Fruit fly (Drosophila melanogaster) whole organism, embryonic: ENCODE results near the gene Tti1.

Experiments used
- Adf1 ChIP-seq: fragments of 200-800 bp; sonication (Bioruptor generic); IDR thresholded peaks from 2 replicates; pipeline ENCODE4 v1.3.6; 2022; ENCODE audit warnings: missing biosample characterization, missing genetic modification characterization
- Asciz ChIP-seq: fragments of 200-800 bp; sonication (Bioruptor generic); optimal IDR thresholded peaks from 2 replicates; lab custom pipeline; 2017; ENCODE audit warnings: missing biosample characterization, mild to moderate bottlenecking, missing genetic modification characterization, missing genetic modification reagents
- Atf3 ChIP-seq: fragments of 200-800 bp; sonication (Bioruptor generic); optimal IDR thresholded peaks from 3 replicates; lab custom pipeline; 2016; ENCODE audit warnings: missing biosample characterization, missing genetic modification characterization
- B-H1 ChIP-seq: fragments of 200-800 bp; sonication (Bioruptor generic); IDR thresholded peaks from 3 replicates; pipeline ENCODE4 v1.3.6; 2022; ENCODE audit warnings: missing biosample characterization, missing genetic modification characterization
- CG10321 ChIP-seq: fragments of 200-800 bp; sonication (Bioruptor generic); IDR thresholded peaks from 2 replicates; pipeline ENCODE4 v1.3.6; 2022; ENCODE audit warnings: missing biosample characterization, missing genetic modification characterization
- CG12219 ChIP-seq: fragments of 200-800 bp; sonication (Bioruptor generic); optimal IDR thresholded peaks from 3 replicates; lab custom pipeline; 2018; ENCODE audit warnings: missing biosample characterization, mild to moderate bottlenecking, missing genetic modification characterization
- CG13123 ChIP-seq: fragments of 200-800 bp; sonication (Bioruptor generic); optimal IDR thresholded peaks from 2 replicates; lab custom pipeline; 2016; ENCODE audit warnings: missing biosample characterization, missing genetic modification characterization
- CG14710 ChIP-seq: fragments of 200-800 bp; sonication (Bioruptor generic); optimal IDR thresholded peaks from 3 replicates; lab custom pipeline; 2019; ENCODE audit warnings: missing biosample characterization, mild to moderate bottlenecking, missing genetic modification characterization, moderate library complexity
- CG17361 ChIP-seq: fragments of 200-800 bp; sonication (Bioruptor generic); IDR thresholded peaks from 3 replicates; pipeline ENCODE4 v1.3.6; 2022; ENCODE audit warnings: missing biosample characterization, missing genetic modification characterization
- CG17912 ChIP-seq: fragments of 200-800 bp; sonication (Bioruptor generic); optimal IDR thresholded peaks from 2 replicates; lab custom pipeline; 2018; ENCODE audit warnings: missing biosample characterization, mild to moderate bottlenecking, missing genetic modification characterization
- CG30403 ChIP-seq: fragments of 200-800 bp; sonication (Bioruptor generic); optimal IDR thresholded peaks from 3 replicates; lab custom pipeline; 2016; ENCODE audit warnings: missing biosample characterization, missing genetic modification characterization
- CG31388 ChIP-seq: fragments of 200-800 bp; sonication (Bioruptor generic); optimal IDR thresholded peaks from 2 replicates; lab custom pipeline; 2016; ENCODE audit warnings: missing biosample characterization, missing genetic modification characterization
- CG31441 ChIP-seq: fragments of 200-800 bp; sonication (Bioruptor generic); IDR thresholded peaks from 2 replicates; pipeline ENCODE4 v1.3.6; 2022; ENCODE audit warnings: missing biosample characterization, missing genetic modification characterization
- CG3726 ChIP-seq: fragments of 200-800 bp; sonication (Bioruptor generic); IDR thresholded peaks from 3 replicates; pipeline ENCODE4, ENCODE4 v1.3.6; 2022; ENCODE audit warnings: missing biosample characterization, missing genetic modification characterization
- CG3995 ChIP-seq: fragments of 200-800 bp; sonication (Bioruptor generic); optimal IDR thresholded peaks from 3 replicates; lab custom pipeline; 2016; ENCODE audit warnings: missing biosample characterization, missing genetic modification characterization
- CG4730 ChIP-seq: fragments of 200-800 bp; sonication (Bioruptor generic); IDR thresholded peaks from 2 replicates; pipeline ENCODE4 v1.3.6; 2022; ENCODE audit warnings: missing biosample characterization, missing genetic modification characterization
- CG6272 ChIP-seq: fragments of 200-800 bp; sonication (Bioruptor generic); IDR thresholded peaks from 2 replicates; pipeline ENCODE4 v1.3.6; 2022; ENCODE audit warnings: missing biosample characterization, missing genetic modification characterization
- CG7357 ChIP-seq: fragments of 200-800 bp; sonication (Bioruptor generic); IDR thresholded peaks from 3 replicates; pipeline ENCODE4 v1.3.6; 2022; ENCODE audit warnings: missing biosample characterization, missing genetic modification characterization
- CG7556 ChIP-seq: fragments of 200-800 bp; sonication (Bioruptor generic); optimal IDR thresholded peaks from 2 replicates; lab custom pipeline; 2017; ENCODE audit warnings: missing biosample characterization, mild to moderate bottlenecking, missing genetic modification characterization
- CG9932 ChIP-seq: fragments of 200-800 bp; sonication (Bioruptor generic); IDR thresholded peaks from 2 replicates; pipeline ENCODE4 v1.3.6; 2022; ENCODE audit warnings: missing biosample characterization, missing genetic modification characterization
- Dad ChIP-seq: fragments of 200-800 bp; sonication (Bioruptor generic); optimal IDR thresholded peaks from 3 replicates; lab custom pipeline; 2016; ENCODE audit warnings: missing biosample characterization, missing genetic modification characterization
- Dfd ChIP-seq, 2 experiments: fragments of >200 bp; optimal IDR thresholded peaks; 2 replicates each; lab custom pipeline; 2017; ENCODE audit warnings: missing biosample characterization in 2 of 2, missing genetic modification characterization in 2 of 2
- Dip2 ChIP-seq: fragments of 200-800 bp; sonication (Bioruptor generic); IDR thresholded peaks from 2 replicates; pipeline ENCODE4 v1.3.6; 2022; ENCODE audit warnings: missing biosample characterization, missing genetic modification characterization
- Doc3 ChIP-seq: fragments of 200-800 bp; sonication (Bioruptor generic); IDR thresholded peaks from 3 replicates; pipeline ENCODE4 v1.3.6; 2022; ENCODE audit warnings: missing biosample characterization, missing genetic modification characterization; ENCODE audit not compliant: partially characterized antibody
- Drgx ChIP-seq: fragments of 200-800 bp; sonication (Bioruptor generic); IDR thresholded peaks from 2 replicates; pipeline ENCODE4 v1.3.6; 2022; ENCODE audit warnings: missing biosample characterization, missing genetic modification characterization
- Ets97D ChIP-seq: fragments of 200-800 bp; sonication (Bioruptor generic); optimal IDR thresholded peaks from 3 replicates; lab custom pipeline; 2016; ENCODE audit warnings: missing biosample characterization, missing genetic modification characterization
- HLH3B ChIP-seq: fragments of 200-800 bp; sonication (Bioruptor generic); IDR thresholded peaks from 2 replicates; pipeline ENCODE4 v1.3.6; 2022; ENCODE audit warnings: missing biosample characterization, missing genetic modification characterization
- HLHmδ ChIP-seq: fragments of 200-800 bp; sonication (Bioruptor generic); optimal IDR thresholded peaks from 2 replicates; lab custom pipeline; 2018; ENCODE audit warnings: missing biosample characterization, mild to moderate bottlenecking, missing genetic modification characterization, moderate library complexity
- MESR4 ChIP-seq: fragments of 200-800 bp; sonication (Bioruptor generic); optimal IDR thresholded peaks from 2 replicates; lab custom pipeline; 2018; ENCODE audit warnings: missing biosample characterization, mild to moderate bottlenecking, missing genetic modification characterization, moderate library complexity
- Max ChIP-seq: fragments of 200-800 bp; sonication (Bioruptor generic); optimal IDR thresholded peaks from 2 replicates; lab custom pipeline; 2016; ENCODE audit warnings: missing biosample characterization, mild to moderate bottlenecking, missing genetic modification characterization
- Scr ChIP-seq: fragments of 200-800 bp; sonication (Bioruptor generic); IDR thresholded peaks from 2 replicates; pipeline ENCODE4 v1.3.6; 2022; ENCODE audit warnings: missing biosample characterization, missing genetic modification characterization; ENCODE audit not compliant: partially characterized antibody
- Ssrp ChIP-seq: fragments of 200-800 bp; sonication (Bioruptor generic); optimal IDR thresholded peaks from 2 replicates; lab custom pipeline; 2018; ENCODE audit warnings: missing biosample characterization, mild to moderate bottlenecking, missing genetic modification characterization, moderate library complexity
- bbx ChIP-seq: fragments of 200-800 bp; sonication (Bioruptor generic); IDR thresholded peaks from 2 replicates; pipeline ENCODE4 v1.3.6; 2022; ENCODE audit warnings: missing biosample characterization, missing genetic modification characterization; ENCODE audit not compliant: partially characterized antibody
- bsh ChIP-seq, 2 experiments: fragments of 200-800 bp; sonication (Bioruptor generic); optimal IDR thresholded peaks; 2 replicates each; lab custom pipeline; 2017 to 2018; ENCODE audit warnings: mild to moderate bottlenecking in 2 of 2, missing biosample characterization in 2 of 2, missing genetic modification characterization in 2 of 2, moderate library complexity in 1 of 2
- chif ChIP-seq, 2 experiments: fragments of 200-800 bp; sonication (Bioruptor generic); optimal IDR thresholded peaks; 3 replicates each; lab custom pipeline; 2016; ENCODE audit warnings: missing biosample characterization in 2 of 2, missing genetic modification characterization in 2 of 2
- da ChIP-seq: fragments of 200-800 bp; sonication (Bioruptor generic); optimal IDR thresholded peaks from 2 replicates; lab custom pipeline; 2016; ENCODE audit warnings: missing biosample characterization, missing genetic modification characterization
- dati ChIP-seq: fragments of 200-800 bp; sonication (Bioruptor generic); IDR thresholded peaks from 2 replicates; pipeline ENCODE4 v1.3.6; 2022; ENCODE audit warnings: missing biosample characterization, missing genetic modification characterization
- dysf ChIP-seq: fragments of 200-800 bp; sonication (Bioruptor generic); IDR thresholded peaks from 3 replicates; pipeline ENCODE4 v1.3.6; 2022; ENCODE audit warnings: missing biosample characterization, missing genetic modification characterization
- eyg ChIP-seq: fragments of 200-800 bp; sonication (Bioruptor generic); optimal IDR thresholded peaks from 3 replicates; lab custom pipeline; 2016; ENCODE audit warnings: missing biosample characterization, missing genetic modification characterization
- gce ChIP-seq: fragments of 200-800 bp; sonication (Bioruptor generic); IDR thresholded peaks from 3 replicates; pipeline ENCODE4 v1.3.6; 2022; ENCODE audit warnings: missing biosample characterization, missing genetic modification characterization
- kay ChIP-seq: fragments of 200-800 bp; sonication (Bioruptor generic); optimal IDR thresholded peaks from 2 replicates; lab custom pipeline; 2016; ENCODE audit warnings: missing biosample characterization, missing genetic modification characterization
- knrl ChIP-seq: fragments of 200-800 bp; sonication (Bioruptor generic); IDR thresholded peaks from 3 replicates; pipeline ENCODE4 v1.3.6; 2022; ENCODE audit warnings: missing biosample characterization, missing genetic modification characterization; ENCODE audit not compliant: partially characterized antibody
- lilli ChIP-seq: fragments of 200-800 bp; sonication (Bioruptor generic); optimal IDR thresholded peaks from 3 replicates; lab custom pipeline; 2016; ENCODE audit warnings: missing biosample characterization, missing genetic modification characterization
- lmd ChIP-seq: fragments of 200-800 bp; sonication (Bioruptor generic); IDR thresholded peaks from 2 replicates; pipeline ENCODE4 v1.3.6; 2022; ENCODE audit warnings: missing biosample characterization, missing genetic modification characterization
- run ChIP-seq: fragments of 200-800 bp; sonication (Bioruptor generic); optimal IDR thresholded peaks from 3 replicates; lab custom pipeline; 2018; ENCODE audit warnings: missing biosample characterization, mild to moderate bottlenecking, missing genetic modification characterization
- salm ChIP-seq: fragments of 200-800 bp; sonication (Bioruptor generic); optimal IDR thresholded peaks from 2 replicates; lab custom pipeline; 2018; ENCODE audit warnings: missing biosample characterization, mild to moderate bottlenecking, missing genetic modification characterization
- sens-2 ChIP-seq: fragments of 200-800 bp; sonication (Bioruptor generic); IDR thresholded peaks from 2 replicates; pipeline ENCODE4 v1.3.6; 2022; ENCODE audit warnings: missing biosample characterization, missing genetic modification characterization
- twi ChIP-seq: fragments of 200-800 bp; optimal IDR thresholded peaks from 2 replicates; lab custom pipeline; 2019; ENCODE audit warnings: missing biosample characterization, mild to moderate bottlenecking, missing genetic modification characterization, moderate library complexity
- usp ChIP-seq: fragments of >200 bp; optimal IDR thresholded peaks from 2 replicates; lab custom pipeline; 2017; ENCODE audit warnings: missing biosample characterization, missing genetic modification characterization
- wor ChIP-seq: fragments of 200-800 bp; sonication (Bioruptor generic); IDR thresholded peaks from 2 replicates; pipeline ENCODE4 v1.3.6; 2022; ENCODE audit warnings: missing biosample characterization, missing genetic modification characterization
- zf30C ChIP-seq: fragments of 200-800 bp; sonication (Bioruptor generic); optimal IDR thresholded peaks from 3 replicates; lab custom pipeline; 2018; ENCODE audit warnings: missing biosample characterization, mild to moderate bottlenecking, missing genetic modification characterization

Tti1 gene

DNA sequence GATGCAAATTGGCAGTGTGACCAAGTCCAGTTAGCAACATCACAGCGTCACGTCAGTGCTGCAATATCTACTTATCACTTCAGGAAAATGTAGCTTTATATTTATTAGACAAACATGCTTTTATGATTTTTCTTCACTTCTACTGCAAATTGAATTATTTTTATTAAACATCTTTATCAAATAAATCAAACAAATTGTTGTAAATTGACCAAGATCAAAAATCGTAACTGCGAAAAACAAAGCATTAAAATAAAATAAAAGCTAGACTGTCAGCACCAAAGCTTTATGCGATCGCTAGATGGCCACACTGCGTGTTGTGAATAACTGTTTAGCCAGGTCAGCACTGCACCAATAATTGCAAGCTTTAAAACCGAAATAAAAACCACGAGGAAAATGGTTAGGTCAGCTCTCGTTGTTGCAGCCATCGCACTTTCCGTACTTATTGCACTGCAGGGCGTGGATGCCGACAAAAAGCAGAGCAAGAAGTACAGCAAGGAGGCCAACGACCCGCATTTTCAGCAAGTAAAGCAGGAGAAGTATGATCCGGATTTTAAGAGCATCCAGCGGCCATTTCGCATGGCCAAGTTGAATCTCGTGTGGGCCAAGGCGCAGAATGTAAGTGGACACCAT lies 36.8 kb upstream of the Tti1 start, which contains the start of the genes CG12945 and CG8507 (continued):
- TF ChIP-seq CG31441 (GFP tag; lab: Robert Waterston, UW) (no peak), run (tag; lab: Kevin White, UChicago) (no peak), gce (GFP tag; lab: Robert Waterston, UW) (no peak), Scr (GFP tag; lab: Robert Waterston, UW) (no peak), CG17361 (GFP tag; lab: Robert Waterston, UW) (peak; percentile 69), CG3995 (GFP tag; lab: Kevin White, UChicago) (peak; percentile 88), B-H1 (GFP tag; lab: Robert Waterston, UW) (no peak), lilli (GFP tag; lab: Kevin White, UChicago) (peak; percentile 63), CG14710 (tag; lab: Kevin White, UChicago) (peak; percentile 70), Drgx (GFP tag; lab: Robert Waterston, UW) (no peak), CG9932 (GFP tag; lab: Robert Waterston, UW) (peak; percentile 67), CG31388 (GFP tag; lab: Kevin White, UChicago) (no peak), Dad (peak; percentile 26), Atf3 (GFP tag; lab: Kevin White, UChicago) (no peak), HLHmδ (no peak), dysf (peak; percentile 34; the same call in 1 of the 3 replicates), chif (GFP tag; optimal IDR thresholded peaks at IDR 0.05; lab: Kevin White, UChicago) (peak in 1 of 2 experiments; percentile 37), CG12219 (GFP tag; lab: Kevin White, UChicago) (no peak), knrl (GFP tag; lab: Robert Waterston, UW) (no peak), Ets97D (GFP tag; lab: Kevin White, UChicago) (peak; percentile 44), Doc3 (GFP tag; lab: Robert Waterston, UW) (no peak), salm (no peak), CG6272 (no peak), twi (tag; lab: Kevin White, UChicago) (no peak), Dfd (GFP tag; optimal IDR thresholded peaks at IDR 0.05; lab: Kevin White, UChicago) (no peak), CG7556 (GFP tag; lab: Kevin White, UChicago) (no peak), bsh (GFP tag; optimal IDR thresholded peaks at IDR 0.05; lab: Kevin White, UChicago) (peak in 1 of 2 experiments; percentile 20), da (no peak), Ssrp (tag; lab: Kevin White, UChicago) (peak; percentile 28), Max (GFP tag; lab: Kevin White, UChicago) (peak; percentile 63), zf30C (no peak), CG7357 (GFP tag; lab: Robert Waterston, UW) (no peak), dati (GFP tag; lab: Robert Waterston, UW) (no peak), lmd (GFP tag; lab: Robert Waterston, UW) (peak; percentile 51; the same call in 1 of the 2 replicates), Dip2 (GFP tag; lab: Robert Waterston, UW) (no peak), MESR4 (GFP tag; lab: Kevin White, UChicago) (no peak), bbx (GFP tag; lab: Robert Waterston, UW) (0 out of 2 replicates have a peak, but pooled peaks have one; percentile 18), wor (no peak), eyg (no peak), kay (peak; percentile 21), usp (no peak), Adf1 (GFP tag; lab: Robert Waterston, UW) (no peak), sens-2 (GFP tag; lab: Robert Waterston, UW) (no peak), HLH3B (GFP tag; lab: Robert Waterston, UW) (no peak), CG10321 (no peak), CG3726 (GFP tag; lab: Robert Waterston, UW) (no peak), CG17912 (GFP tag; lab: Kevin White, UChicago) (no peak), Asciz (GFP tag; lab: Kevin White, UChicago) (no peak), CG30403 (GFP tag; lab: Kevin White, UChicago) (peak; percentile 67), CG13123 (GFP tag; lab: Kevin White, UChicago) (no peak), CG4730 (GFP tag; lab: Robert Waterston, UW) (no peak)
